Fruit fly (Drosophila melanogaster) whole organism, wandering third instar larva: ENCODE measurements around the gene CG7275.

Source experiments
- Abd-B ChIP-seq: fragments of >200 bp; optimal IDR thresholded peaks from 2 replicates; lab custom pipeline; 2017; ENCODE audit warnings: missing biosample characterization, missing genetic modification characterization
- CG32264 ChIP-seq: fragments of 200-800 bp; sonication (Bioruptor generic); optimal IDR thresholded peaks from 2 replicates; lab custom pipeline; 2016; ENCODE audit warnings: missing biosample characterization, missing genetic modification characterization
- CG9705 ChIP-seq: fragments of 200-800 bp; sonication (Bioruptor generic); optimal IDR thresholded peaks from 2 replicates; lab custom pipeline; 2018; ENCODE audit warnings: missing biosample characterization, mild to moderate bottlenecking, missing genetic modification characterization
- CrebA ChIP-seq: fragments of 200-800 bp; sonication (Bioruptor generic); optimal IDR thresholded peaks from 2 replicates; lab custom pipeline; 2016; ENCODE audit warnings: missing biosample characterization, mild to moderate bottlenecking, missing genetic modification characterization, borderline replicate concordance
- Dfd ChIP-seq: fragments of >200 bp; optimal IDR thresholded peaks from 2 replicates; lab custom pipeline; 2017; ENCODE audit warnings: missing biosample characterization, missing genetic modification characterization
- Dif ChIP-seq: fragments of 200-275, 200-300 bp; sonication (Bioruptor generic); optimal IDR thresholded peaks from 2 replicates; lab custom pipeline; 2018; ENCODE audit warnings: missing biosample characterization, missing genetic modification characterization; ENCODE audit not compliant: partially characterized antibody
- GATAd ChIP-seq: sonication (Bioruptor generic); optimal IDR thresholded peaks from 2 replicates; lab custom pipeline; 2016; ENCODE audit warnings: missing biosample characterization, missing genetic modification characterization
- HLH106 ChIP-seq: fragments of 200-800 bp; optimal IDR thresholded peaks from 3 replicates; lab custom pipeline; 2019; ENCODE audit warnings: missing biosample characterization, mild to moderate bottlenecking, missing genetic modification characterization, moderate library complexity
- Hnf4 ChIP-seq: fragments of 200-800 bp; sonication (Bioruptor generic); optimal IDR thresholded peaks from 2 replicates; lab custom pipeline; 2016; ENCODE audit warnings: missing biosample characterization, mild to moderate bottlenecking, missing genetic modification characterization
- Hr78 ChIP-seq: fragments of >200 bp; optimal IDR thresholded peaks from 2 replicates; lab custom pipeline; 2017; ENCODE audit warnings: missing biosample characterization, missing genetic modification characterization
- Hr83 ChIP-seq: fragments of 200-300 bp; sonication (Bioruptor generic); optimal IDR thresholded peaks from 2 replicates; lab custom pipeline; 2016; ENCODE audit warnings: missing biosample characterization, mild to moderate bottlenecking, missing genetic modification characterization, moderate library complexity; ENCODE audit not compliant: poor library complexity, severe bottlenecking
- Mio ChIP-seq: sonication (Bioruptor generic); optimal IDR thresholded peaks from 2 replicates; lab custom pipeline; 2016; ENCODE audit warnings: missing biosample characterization, missing genetic modification characterization
- Myc ChIP-seq: fragments of >200 bp; optimal IDR thresholded peaks from 2 replicates; lab custom pipeline; 2017
- N ChIP-seq: fragments of >200 bp; optimal IDR thresholded peaks from 2 replicates; lab custom pipeline; 2018; ENCODE audit warnings: missing biosample characterization, missing external identifiers, missing genetic modification characterization
- OdsH ChIP-seq: fragments of 200-800 bp; sonication (Bioruptor generic); optimal IDR thresholded peaks from 2 replicates; lab custom pipeline; 2016; ENCODE audit warnings: missing biosample characterization, mild to moderate bottlenecking, missing genetic modification characterization
- Rel ChIP-seq, 2 experiments: fragments of 200-800 bp; sonication (Bioruptor generic) in 1 of 2; optimal IDR thresholded peaks; 2 replicates in 1 of 2; 3 replicates in 1 of 2; lab custom pipeline; 2016 to 2019; ENCODE audit warnings: mild to moderate bottlenecking in 2 of 2, missing biosample characterization in 2 of 2, missing genetic modification characterization in 2 of 2, moderate library complexity in 1 of 2
- Vsx2 ChIP-seq: fragments of 200-300, 225-300 bp; sonication (Bioruptor generic); optimal IDR thresholded peaks from 2 replicates; lab custom pipeline; 2018; ENCODE audit warnings: missing biosample characterization, missing genetic modification characterization; ENCODE audit not compliant: partially characterized antibody
- br ChIP-seq: fragments of 200-800 bp; sonication (Bioruptor generic); optimal IDR thresholded peaks from 2 replicates; lab custom pipeline; 2016; ENCODE audit warnings: missing biosample characterization, missing genetic modification characterization
- brk ChIP-seq: fragments of 200-800 bp; sonication (Bioruptor generic); optimal IDR thresholded peaks from 2 replicates; lab custom pipeline; 2016; ENCODE audit warnings: missing biosample characterization, mild to moderate bottlenecking, missing genetic modification characterization
- dmrt93B ChIP-seq: fragments of 200-800 bp; sonication (Bioruptor generic); optimal IDR thresholded peaks from 2 replicates; lab custom pipeline; 2018; ENCODE audit warnings: missing biosample characterization, mild to moderate bottlenecking, missing genetic modification characterization
- dsf ChIP-seq: sonication (Bioruptor generic); optimal IDR thresholded peaks from 2 replicates; lab custom pipeline; 2016; ENCODE audit warnings: missing biosample characterization, missing genetic modification characterization, borderline replicate concordance
- ey ChIP-seq: fragments of 200-800 bp; sonication (Bioruptor generic); optimal IDR thresholded peaks from 2 replicates; lab custom pipeline; 2016; ENCODE audit warnings: missing biosample characterization, missing genetic modification characterization
- foxo ChIP-seq, 2 experiments: fragments of 200-800 bp; sonication (Bioruptor generic); optimal IDR thresholded peaks; 2 replicates in 1 of 2; 3 replicates in 1 of 2; lab custom pipeline; 2016 to 2017; ENCODE audit warnings: missing biosample characterization in 2 of 2, missing genetic modification characterization in 2 of 2
- fru ChIP-seq: fragments of 200-800 bp; sonication (Bioruptor generic); optimal IDR thresholded peaks from 3 replicates; lab custom pipeline; 2016; ENCODE audit warnings: missing biosample characterization, mild to moderate bottlenecking, missing genetic modification characterization
- h ChIP-seq: fragments of 200-800 bp; sonication (Bioruptor generic); optimal IDR thresholded peaks from 3 replicates; lab custom pipeline; 2016; ENCODE audit warnings: missing biosample characterization, mild to moderate bottlenecking, missing genetic modification characterization
- jim ChIP-seq: fragments of 175-275, 200-325 bp; sonication (Bioruptor generic); optimal IDR thresholded peaks from 2 replicates; lab custom pipeline; 2016; ENCODE audit warnings: missing biosample characterization, mild to moderate bottlenecking, missing genetic modification characterization
- lola ChIP-seq: fragments of >200 bp; optimal IDR thresholded peaks from 2 replicates; lab custom pipeline; 2017; ENCODE audit warnings: missing biosample characterization, missing genetic modification characterization
- pan ChIP-seq: fragments of >200 bp; optimal IDR thresholded peaks from 2 replicates; lab custom pipeline; 2017
- psq ChIP-seq: fragments of 200-800 bp; sonication (Bioruptor generic); optimal IDR thresholded peaks from 3 replicates; lab custom pipeline; 2017; ENCODE audit warnings: missing biosample characterization, mild to moderate bottlenecking, missing genetic modification characterization, moderate library complexity
- rgr ChIP-seq: fragments of 200-800 bp; sonication (Bioruptor generic); optimal IDR thresholded peaks from 3 replicates; lab custom pipeline; 2016; ENCODE audit warnings: missing biosample characterization, mild to moderate bottlenecking, missing genetic modification characterization
- sage ChIP-seq: fragments of 200-800 bp; sonication (Bioruptor generic); optimal IDR thresholded peaks from 2 replicates; lab custom pipeline; 2016; ENCODE audit warnings: missing biosample characterization, mild to moderate bottlenecking, missing genetic modification characterization
- sv ChIP-seq: fragments of 200-800 bp; sonication (Bioruptor generic); optimal IDR thresholded peaks from 3 replicates; lab custom pipeline; 2016; ENCODE audit warnings: missing biosample characterization, missing genetic modification characterization
- tai ChIP-seq: sonication (Bioruptor generic); optimal IDR thresholded peaks from 2 replicates; lab custom pipeline; 2016; ENCODE audit warnings: missing biosample characterization, missing genetic modification characterization
- usp ChIP-seq: fragments of >200 bp; optimal IDR thresholded peaks from 2 replicates; lab custom pipeline; 2017; ENCODE audit warnings: missing biosample characterization, missing genetic modification characterization
- woc ChIP-seq: sonication (Bioruptor generic); optimal IDR thresholded peaks from 2 replicates; lab custom pipeline; 2016; ENCODE audit warnings: missing biosample characterization, mild to moderate bottlenecking, missing genetic modification characterization

The CG7275 gene

dm6 chr3L:15527416-15527815 lies 28.7 kb downstream of the CG7275 start, which contains the start of gene CG42729:
TSS of gene CG42729 (minus strand) at chr3L:15527516.
- no peak for TF ChIP-seq Dfd (GFP tag; lab: Kevin White, UChicago)
- no peak for TF ChIP-seq CG9705 (GFP tag; lab: Kevin White, UChicago)
- no peak for TF ChIP-seq h (GFP tag; lab: Kevin White, UChicago)
- no peak for TF ChIP-seq foxo (GFP tag; optimal IDR thresholded peaks at IDR 0.05; lab: Kevin White, UChicago)
- TF ChIP-seq CrebA = no peak
- no peak for TF ChIP-seq pan (lab: Kevin White, UChicago)
- no peak for TF ChIP-seq Myc (lab: Kevin White, UChicago)

dm6 chr3L:15528096-15528495 lies 29.3 kb downstream of the CG7275 start, which contains the start of gene CG42728:
TSS of gene CG42728 (minus strand) at chr3L:15528196.
- TF ChIP-seq Abd-B (no peak), N (GFP tag; lab: Kevin White, UChicago) (no peak), Vsx2 (GFP tag; lab: Kevin White, UChicago) (no peak), foxo (GFP tag; optimal IDR thresholded peaks at IDR 0.05; lab: Kevin White, UChicago) (no peak), Rel (GFP tag; optimal IDR thresholded peaks at IDR 0.05; lab: Kevin White, UChicago) (no peak), Rel (tag; optimal IDR thresholded peaks at IDR 0.05; lab: Kevin White, UChicago) (no peak), CrebA (no peak), CG9705 (GFP tag; lab: Kevin White, UChicago) (no peak)
- TF ChIP-seq, all 38 proteins: peak for 0

dm6 chr3L:15529143-15529542 lies 30.4 kb downstream of the CG7275 start, which contains the start of gene obst-H:
TSS of gene obst-H (minus strand) at chr3L:15529243.
- no peak for TF ChIP-seq foxo (GFP tag; optimal IDR thresholded peaks at IDR 0.05; lab: Kevin White, UChicago)
- TF ChIP-seq Abd-B = no peak
- TF ChIP-seq Dfd (GFP tag; lab: Kevin White, UChicago) = no peak
- TF ChIP-seq woc (GFP tag; lab: Kevin White, UChicago) = no peak
- TF ChIP-seq usp (GFP tag; lab: Kevin White, UChicago) = no peak
- TF ChIP-seq jim (GFP tag; lab: Kevin White, UChicago) = no peak
- TF ChIP-seq dmrt93B (GFP tag; lab: Kevin White, UChicago) = no peak
- no peak for TF ChIP-seq CG32264 (GFP tag; lab: Kevin White, UChicago)
- TF ChIP-seq Vsx2 (GFP tag; lab: Kevin White, UChicago) = no peak
- TF ChIP-seq br = no peak
- no peak for TF ChIP-seq h (GFP tag; lab: Kevin White, UChicago)
- no peak for TF ChIP-seq rgr (GFP tag; lab: Kevin White, UChicago)
- no peak for TF ChIP-seq fru (GFP tag; lab: Kevin White, UChicago)
- no peak for TF ChIP-seq Mio
- TF ChIP-seq Hr83 (GFP tag; lab: Kevin White, UChicago) = no peak
- no peak for TF ChIP-seq CrebA
- TF ChIP-seq Rel (GFP tag; optimal IDR thresholded peaks at IDR 0.05; lab: Kevin White, UChicago) = no peak
- TF ChIP-seq Rel (tag; optimal IDR thresholded peaks at IDR 0.05; lab: Kevin White, UChicago) = no peak
- no peak for TF ChIP-seq Hr78 (GFP tag; lab: Kevin White, UChicago)
- TF ChIP-seq, all 38 proteins: peak for 0

dm6 chr3L:15530071-15530470 lies 31.3 kb downstream of the CG7275 start:
- TF ChIP-seq HLH106 = no peak
- no peak for TF ChIP-seq dsf (GFP tag; lab: Kevin White, UChicago)
- TF ChIP-seq pan (lab: Kevin White, UChicago) = no peak
- TF ChIP-seq CG9705 (GFP tag; lab: Kevin White, UChicago) = no peak
- no peak for TF ChIP-seq Mio
- no peak for TF ChIP-seq brk
- TF ChIP-seq usp (GFP tag; lab: Kevin White, UChicago) = no peak
- TF ChIP-seq Vsx2 (GFP tag; lab: Kevin White, UChicago) = no peak
- no peak for TF ChIP-seq dmrt93B (GFP tag; lab: Kevin White, UChicago)
- no peak for TF ChIP-seq rgr (GFP tag; lab: Kevin White, UChicago)
- TF ChIP-seq psq = no peak
- no peak for TF ChIP-seq GATAd (GFP tag; lab: Kevin White, UChicago)
- TF ChIP-seq N (GFP tag; lab: Kevin White, UChicago) = no peak
- TF ChIP-seq Hnf4 (GFP tag; lab: Kevin White, UChicago) = no peak

- no peak for TF ChIP-seq Mio
- TF ChIP-seq CG32264 (GFP tag; lab: Kevin White, UChicago) = no peak
- no peak for TF ChIP-seq Rel (GFP tag; optimal IDR thresholded peaks at IDR 0.05; lab: Kevin White, UChicago)
- no peak for TF ChIP-seq Rel (tag; optimal IDR thresholded peaks at IDR 0.05; lab: Kevin White, UChicago)
- no peak for TF ChIP-seq dsf (GFP tag; lab: Kevin White, UChicago)
- TF ChIP-seq tai (GFP tag; lab: Kevin White, UChicago) = no peak
- TF ChIP-seq foxo (GFP tag; optimal IDR thresholded peaks at IDR 0.05; lab: Kevin White, UChicago) = no peak
- peak; percentile 26 for TF ChIP-seq rgr (GFP tag; lab: Kevin White, UChicago)
- TF ChIP-seq Hnf4 (GFP tag; lab: Kevin White, UChicago) = peak; percentile 25
- TF ChIP-seq OdsH (GFP tag; lab: Kevin White, UChicago) = peak; percentile 47
- no peak for TF ChIP-seq GATAd (GFP tag; lab: Kevin White, UChicago)
- no peak for TF ChIP-seq CG9705 (GFP tag; lab: Kevin White, UChicago)
- no peak for TF ChIP-seq Dfd (GFP tag; lab: Kevin White, UChicago)
- TF ChIP-seq Hr83 (GFP tag; lab: Kevin White, UChicago) = no peak
- no peak for TF ChIP-seq Myc (lab: Kevin White, UChicago)
- peak; percentile 64 for TF ChIP-seq sage
- no peak for TF ChIP-seq N (GFP tag; lab: Kevin White, UChicago)
- TF ChIP-seq lola (GFP tag; lab: Kevin White, UChicago) = no peak
- TF ChIP-seq h (GFP tag; lab: Kevin White, UChicago) = peak; percentile 54
- no peak for TF ChIP-seq usp (GFP tag; lab: Kevin White, UChicago)
- TF ChIP-seq ey (GFP tag; lab: Kevin White, UChicago) = no peak
- no peak for TF ChIP-seq dmrt93B (GFP tag; lab: Kevin White, UChicago)
- TF ChIP-seq Dif = no peak
- no peak for TF ChIP-seq pan (lab: Kevin White, UChicago)
- TF ChIP-seq Hr78 (GFP tag; lab: Kevin White, UChicago) = no peak
- peak; percentile 41 for TF ChIP-seq fru (GFP tag; lab: Kevin White, UChicago)
- no peak for TF ChIP-seq sv (GFP tag; lab: Kevin White, UChicago)
Observed at dm6 chr3L:15530638-15531225, 32.0 kb downstream of the CG7275 start.
